Worm (Caenorhabditis elegans) whole organism, L3 larva: ENCODE results near the gene gadr-3.

Experiments
- egl-27 ChIP-seq: sonication (generic microtip); optimal IDR thresholded peaks from 4 replicates; lab custom pipeline; 2017; ENCODE audit warnings: missing biosample characterization, missing genetic modification reagents, missing genetic modification characterization
- elt-1 ChIP-seq: fragments of 150-350 bp; optimal IDR thresholded peaks from 2 replicates; lab custom pipeline; 2014; ENCODE audit warnings: missing biosample characterization, missing genetic modification characterization
- elt-3 ChIP-seq, 3 experiments: fragments of 150-350 bp in 1 of 3; sonication (generic microtip) in 2 of 3; optimal IDR thresholded peaks; 2 replicates in 2 of 3; 4 replicates in 1 of 3; lab custom pipeline; 2014 to 2017; ENCODE audit warnings: missing biosample characterization in 3 of 3, missing genetic modification characterization in 3 of 3
- lin-15B ChIP-seq: fragments of 150-350 bp; optimal IDR thresholded peaks from 2 replicates; lab custom pipeline; 2014; ENCODE audit warnings: missing biosample characterization, missing genetic modification characterization
- nfya-1 ChIP-seq: sonication (generic microtip); optimal IDR thresholded peaks from 2 replicates; lab custom pipeline; 2017; ENCODE audit warnings: missing genetic modification characterization, mild to moderate bottlenecking, missing compliant biosample characterization, antibody characterized with exemption, moderate library complexity; ENCODE audit not compliant: insufficient read depth
- nhr-28 ChIP-seq: fragments of 150-350 bp; optimal IDR thresholded peaks from 2 replicates; lab custom pipeline; 2014; ENCODE audit warnings: missing biosample characterization, missing genetic modification characterization
- sea-2 ChIP-seq: fragments of 150-350 bp; sonication (generic microtip); optimal IDR thresholded peaks from 4 replicates; lab custom pipeline; 2014; ENCODE audit warnings: missing biosample characterization, missing genetic modification reagents, missing genetic modification characterization

DNA sequence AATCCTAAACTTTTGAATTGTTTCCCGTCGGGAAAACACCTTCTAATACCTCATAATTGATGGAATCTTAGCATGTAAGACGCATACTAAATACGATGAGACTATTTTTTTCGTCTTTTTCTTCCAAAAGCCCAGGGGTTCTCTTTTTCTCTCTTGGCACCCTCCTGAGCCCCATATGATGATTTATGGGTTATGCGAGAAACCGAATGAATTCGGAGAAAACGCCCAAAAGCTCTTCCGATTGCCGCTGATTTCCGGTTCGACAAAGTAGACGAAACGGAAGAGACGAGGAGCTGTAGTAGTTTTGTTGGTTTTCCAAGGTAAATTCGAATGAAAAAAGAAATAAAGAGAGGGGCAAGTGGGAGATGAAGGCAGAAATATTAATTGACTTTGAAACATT is 25.7 kb upstream of the gadr-3 start:
- no peak for TF ChIP-seq nhr-28 (tag; lab: Kevin White, UChicago)
- no peak for TF ChIP-seq sea-2 (GFP tag; lab: Kevin White, UChicago)
- TF ChIP-seq nfya-1 (tag; lab: Kevin White, UChicago) = no peak
- no peak for TF ChIP-seq elt-1
- no peak for TF ChIP-seq lin-15B
- TF ChIP-seq elt-3 (tag; optimal IDR thresholded peaks at IDR 0.05; lab: Kevin White, UChicago) = no peak
- TF ChIP-seq egl-27 = no peak
